Worm (Caenorhabditis elegans): ENCODE measurements around the gene F26G1.10.

DNA sequence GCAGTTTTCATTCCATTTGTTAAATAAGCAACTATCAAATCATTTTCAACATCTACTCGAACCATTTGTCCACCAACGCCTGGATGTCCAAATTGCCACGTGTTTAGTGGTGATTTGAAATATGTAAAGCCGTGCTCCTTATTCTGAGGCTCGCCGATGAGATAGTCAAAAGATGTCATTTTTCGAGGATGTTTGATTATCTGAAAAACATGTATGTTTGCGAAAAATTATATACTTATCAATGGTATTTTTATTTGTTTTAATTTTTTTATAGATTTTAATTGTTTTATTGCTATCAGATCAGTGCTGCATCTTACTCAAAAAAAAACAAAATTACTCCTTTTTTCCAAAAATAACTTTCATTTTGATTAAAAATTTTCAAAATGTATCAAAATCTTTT lies 44.6 kb downstream of the F26G1.10 start:
- no peak for TF ChIP-seq elt-2 (tag; optimal IDR thresholded peaks at IDR 0.05)
- TF ChIP-seq ceh-16 (tag; optimal IDR thresholded peaks at IDR 0.05) = no peak
- no peak for TF ChIP-seq tbx-2 (tag; optimal IDR thresholded peaks at IDR 0.05)
- no peak for TF ChIP-seq nhr-12 (tag; optimal IDR thresholded peaks at IDR 0.05)
- no peak for TF ChIP-seq mml-1 (tag; optimal IDR thresholded peaks at IDR 0.05)
- no peak for TF ChIP-seq ztf-11 (tag; optimal IDR thresholded peaks at IDR 0.05)
- no peak for TF ChIP-seq ZK546.5 (tag; optimal IDR thresholded peaks at IDR 0.05)
- no peak for TF ChIP-seq skn-1 (tag; optimal IDR thresholded peaks at IDR 0.05)
- no peak for TF ChIP-seq aly-2 (tag; optimal IDR thresholded peaks at IDR 0.05)
- TF ChIP-seq sea-2 (GFP tag; optimal IDR thresholded peaks at IDR 0.05) = no peak
